Worm (Caenorhabditis elegans) whole organism, midembryonic: Measurements from ENCODE around the gene Y39A3B.1.

Source experiments
- ref-1 ChIP-seq: fragments of 200-800 bp; sonication (Bioruptor generic); conservative IDR thresholded peaks from 2 replicates; pipeline ENCODE4 v1.3.6; 2022; ENCODE audit warnings: missing genetic modification reagents, missing genetic modification characterization, missing compliant biosample characterization
- tab-1 ChIP-seq: fragments of 200-800 bp; sonication (Bioruptor generic); IDR thresholded peaks from 2 replicates; pipeline ENCODE4 v1.3.6; 2022; ENCODE audit warnings: missing genetic modification characterization, missing compliant biosample characterization

- TF ChIP-seq tab-1 (GFP tag; lab: Robert Waterston, UW) (peak; percentile 57; the same call in 1 of the 2 replicates), ref-1 (GFP tag; lab: Robert Waterston, UW) (no peak)
These were observed 25.1 kb downstream of the Y39A3B.1 start for ce11 chrIII:2030776-2031565.
